Worm (Caenorhabditis elegans) whole organism, mixed stage, embryonic: ENCODE results near the gene C23H4.8.

Experiments
- M03D4.4 ChIP-seq: sonication (generic microtip); optimal IDR thresholded peaks from 2 replicates; lab custom pipeline; 2017; ENCODE audit warnings: mild to moderate bottlenecking, missing genetic modification characterization, missing compliant biosample characterization
- ceh-39 ChIP-seq: fragments of 150-350 bp; optimal IDR thresholded peaks from 2 replicates; lab custom pipeline; 2014; ENCODE audit warnings: missing biosample characterization, missing genetic modification characterization
- ceh-43 ChIP-seq: fragments of 200-800 bp; sonication (Bioruptor generic); optimal IDR thresholded peaks from 2 replicates; lab custom pipeline; 2018; ENCODE audit warnings: mild to moderate bottlenecking, missing genetic modification characterization, moderate library complexity, missing compliant biosample characterization
- ces-1 ChIP-seq: fragments of 150-350 bp; optimal IDR thresholded peaks from 2 replicates; lab custom pipeline; 2014; ENCODE audit warnings: missing biosample characterization, missing genetic modification reagents, missing genetic modification characterization
- elt-1 ChIP-seq: sonication (generic microtip); optimal IDR thresholded peaks from 2 replicates; lab custom pipeline; 2017; ENCODE audit warnings: missing genetic modification characterization, mild to moderate bottlenecking, missing compliant biosample characterization, antibody characterized with exemption, moderate library complexity, borderline replicate concordance; ENCODE audit not compliant: insufficient read depth
- elt-3 ChIP-seq: fragments of 150-350 bp; optimal IDR thresholded peaks from 2 replicates; lab custom pipeline; 2014; ENCODE audit warnings: missing biosample characterization, missing genetic modification characterization
- flh-1 ChIP-seq: fragments of 200-800 bp; sonication (Bioruptor generic); optimal IDR thresholded peaks from 2 replicates; lab custom pipeline; 2018; ENCODE audit warnings: mild to moderate bottlenecking, missing genetic modification characterization, moderate library complexity, missing compliant biosample characterization
- hlh-1 ChIP-seq: fragments of 150-350 bp; optimal IDR thresholded peaks from 2 replicates; lab custom pipeline; 2014; ENCODE audit warnings: missing biosample characterization, missing genetic modification reagents, missing genetic modification characterization
- mls-2 ChIP-seq: sonication (generic microtip); optimal IDR thresholded peaks from 2 replicates; lab custom pipeline; 2016; ENCODE audit warnings: mild to moderate bottlenecking, missing genetic modification characterization, moderate library complexity, missing compliant biosample characterization
- nhr-12 ChIP-seq: fragments of 150-350 bp; optimal IDR thresholded peaks from 2 replicates; lab custom pipeline; 2014; ENCODE audit warnings: missing biosample characterization, missing genetic modification characterization
- nhr-2 ChIP-seq: fragments of 150-350 bp; optimal IDR thresholded peaks from 2 replicates; lab custom pipeline; 2014; ENCODE audit warnings: missing biosample characterization, missing genetic modification characterization
- nhr-76 ChIP-seq: sonication (generic microtip); optimal IDR thresholded peaks from 2 replicates; lab custom pipeline; 2017; ENCODE audit warnings: missing biosample characterization, missing genetic modification characterization
- pha-4 ChIP-seq: fragments of 150-350 bp; optimal IDR thresholded peaks from 2 replicates; lab custom pipeline; 2018; ENCODE audit warnings: missing biosample characterization, missing genetic modification reagents, missing genetic modification characterization
- sem-2 ChIP-seq: fragments of 200-800 bp; sonication (Bioruptor generic); optimal IDR thresholded peaks from 2 replicates; lab custom pipeline; 2018; ENCODE audit warnings: mild to moderate bottlenecking, missing genetic modification characterization, missing compliant biosample characterization
- snpc-4 ChIP-seq: fragments of 150-350 bp; optimal IDR thresholded peaks from 2 replicates; lab custom pipeline; 2014; ENCODE audit warnings: missing biosample characterization, missing genetic modification characterization
- tbx-8 ChIP-seq: fragments of 200-800 bp; sonication (Bioruptor generic); optimal IDR thresholded peaks from 2 replicates; lab custom pipeline; 2018; ENCODE audit warnings: mild to moderate bottlenecking, missing genetic modification characterization, moderate library complexity, missing compliant biosample characterization
- unc-120 ChIP-seq: sonication (generic microtip); optimal IDR thresholded peaks from 2 replicates; lab custom pipeline; 2017; ENCODE audit warnings: missing genetic modification characterization, missing compliant biosample characterization; ENCODE audit not compliant: poor library complexity, severe bottlenecking
- unc-39 ChIP-seq: fragments of 150-350 bp; optimal IDR thresholded peaks from 2 replicates; lab custom pipeline; 2014; ENCODE audit warnings: missing biosample characterization, missing genetic modification characterization
- unc-62 ChIP-seq: fragments of 150-350 bp; optimal IDR thresholded peaks from 2 replicates; lab custom pipeline; 2014; ENCODE audit warnings: missing biosample characterization, missing genetic modification reagents, missing genetic modification characterization

C23H4.8 gene

ce11 chrX:12252189-12252588, 35.1 kb downstream of the C23H4.8 start:
- TF ChIP-seq nhr-76 (tag; lab: Kevin White, UChicago) (no peak), ces-1 (GFP tag; lab: Kevin White, UChicago) (peak; percentile 80)

- no peak for TF ChIP-seq mls-2
- no peak for TF ChIP-seq snpc-4 (tag; lab: Kevin White, UChicago)
- no peak for TF ChIP-seq elt-1 (tag; lab: Kevin White, UChicago)
- TF ChIP-seq M03D4.4 = no peak
- TF ChIP-seq elt-3 (tag; lab: Kevin White, UChicago) = no peak
- TF ChIP-seq ceh-39 (tag; lab: Kevin White, UChicago) = no peak
- TF ChIP-seq ceh-43 (GFP tag; lab: Kevin White, UChicago) = no peak
- TF ChIP-seq unc-120 (tag; lab: Kevin White, UChicago) = no peak
- TF ChIP-seq unc-39 = no peak
- no peak for TF ChIP-seq sem-2 (GFP tag; lab: Kevin White, UChicago)
- TF ChIP-seq unc-62 = no peak
- no peak for TF ChIP-seq nhr-2 (tag; lab: Kevin White, UChicago)
- TF ChIP-seq nhr-12 (tag; lab: Kevin White, UChicago) = no peak
- TF ChIP-seq, all 35 proteins: peak for 0
Measured at ce11 chrX:12256594-12257048, 39.6 kb downstream of the C23H4.8 start, which contains the start of gene E01G6.2. Gene E01G6.2, plus strand, starts transcription at chrX:12256644.

- no peak for TF ChIP-seq nhr-76 (tag; lab: Kevin White, UChicago)
- no peak for TF ChIP-seq elt-1 (tag; lab: Kevin White, UChicago)
- TF ChIP-seq nhr-12 (tag; lab: Kevin White, UChicago) = no peak
- TF ChIP-seq flh-1 (GFP tag; lab: Kevin White, UChicago) = no peak
- TF ChIP-seq tbx-8 (GFP tag; lab: Kevin White, UChicago) = no peak
- TF ChIP-seq pha-4 (tag; lab: Kevin White, UChicago) = no peak
- no peak for TF ChIP-seq unc-39
- no peak for TF ChIP-seq hlh-1 (tag; lab: Kevin White, UChicago)
Measured at ce11 chrX:12260381-12260931, 43.4 kb downstream of the C23H4.8 start, which contains the start of gene E01G6.1. Gene E01G6.1, plus strand, starts transcription at chrX:12260881.
